Fruit fly (Drosophila melanogaster) whole organism, adult: ENCODE measurements around the gene CG32855.

Experiments used
- CG11617 ChIP-seq: fragments of 200-800 bp; sonication (Bioruptor generic); optimal IDR thresholded peaks from 2 replicates; lab custom pipeline; 2017; ENCODE audit warnings: mild to moderate bottlenecking, missing biosample characterization, missing genetic modification reagents, missing genetic modification characterization
- CG14711 ChIP-seq: fragments of 200-800 bp; sonication (Bioruptor generic); optimal IDR thresholded peaks from 2 replicates; lab custom pipeline; 2018; ENCODE audit warnings: missing biosample characterization, mild to moderate bottlenecking, missing genetic modification characterization, moderate library complexity
- Clk ChIP-seq: fragments of 200-800 bp; sonication (Bioruptor generic); optimal IDR thresholded peaks from 2 replicates; lab custom pipeline; 2017; ENCODE audit warnings: missing biosample characterization, missing genetic modification characterization
- Crg-1 ChIP-seq: fragments of 200-800 bp; sonication (Bioruptor generic); optimal IDR thresholded peaks from 2 replicates; lab custom pipeline; 2016; ENCODE audit warnings: missing biosample characterization, missing genetic modification characterization
- Mnt ChIP-seq: fragments of 200-800 bp; sonication (Bioruptor generic); optimal IDR thresholded peaks from 2 replicates; lab custom pipeline; 2016; ENCODE audit warnings: missing biosample characterization, mild to moderate bottlenecking, missing genetic modification characterization
- cic ChIP-seq: fragments of 200-800 bp; sonication (Bioruptor generic); optimal IDR thresholded peaks from 2 replicates; lab custom pipeline; 2017; ENCODE audit warnings: missing biosample characterization, mild to moderate bottlenecking, missing genetic modification characterization, moderate library complexity
- kay ChIP-seq: fragments of 200-800 bp; sonication (Bioruptor generic); peaks from one replicate; lab custom pipeline; 2016; ENCODE audit warnings: missing biosample characterization, missing genetic modification characterization, borderline replicate concordance
- pad ChIP-seq: fragments of 200-800 bp; sonication (Bioruptor generic); optimal IDR thresholded peaks from 3 replicates; lab custom pipeline; 2017; ENCODE audit warnings: missing biosample characterization, missing genetic modification characterization, mild to moderate bottlenecking, moderate library complexity, missing genetic modification reagents
- tj ChIP-seq: fragments of 200-800 bp; sonication (Bioruptor generic); optimal IDR thresholded peaks from 3 replicates; lab custom pipeline; 2017; ENCODE audit warnings: missing biosample characterization, mild to moderate bottlenecking, missing genetic modification characterization, moderate library complexity

DNA sequence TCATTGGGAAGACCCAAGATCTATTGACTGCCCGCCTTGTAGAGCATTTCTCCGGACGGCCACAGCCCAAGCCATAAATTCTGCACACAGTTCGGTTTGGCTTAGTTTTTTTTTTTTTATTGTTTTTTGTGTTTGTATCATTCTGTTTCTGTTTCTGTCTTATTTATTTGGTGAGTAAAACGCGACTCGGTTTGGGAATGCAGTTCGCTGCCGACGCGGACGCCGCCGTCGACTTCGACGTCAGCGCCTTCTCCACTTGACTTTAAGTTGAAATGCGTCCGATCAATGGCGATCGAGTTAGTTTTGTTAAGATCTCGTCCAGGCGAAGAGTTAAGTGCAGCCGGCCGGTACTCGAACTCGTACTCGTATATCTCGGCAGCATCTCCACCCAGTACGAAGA is 35.1 kb upstream of the CG32855 start, which contains the start of gene Sb:
- TF ChIP-seq Clk (GFP tag; lab: Kevin White, UChicago) (no peak), tj (no peak), CG11617 (GFP tag; lab: Kevin White, UChicago) (no peak), cic (GFP tag; lab: Kevin White, UChicago) (no peak), Mnt (GFP tag; lab: Kevin White, UChicago) (no peak), Crg-1 (GFP tag; lab: Kevin White, UChicago) (no peak), pad (GFP tag; lab: Kevin White, UChicago) (no peak), kay (GFP tag; lab: Kevin White, UChicago) (no peak), CG14711 (tag; lab: Kevin White, UChicago) (no peak)
